Worm (Caenorhabditis elegans) whole organism, L3 larva: ENCODE results near the gene Y57G11C.22.

Experiments used
- R02D3.7 ChIP-seq: fragments of 150-350 bp; optimal IDR thresholded peaks from 2 replicates; lab custom pipeline; 2014; ENCODE audit warnings: missing biosample characterization, missing genetic modification characterization
- ZK546.5 ChIP-seq: sonication (generic microtip); optimal IDR thresholded peaks from 2 replicates; lab custom pipeline; 2017; ENCODE audit warnings: missing biosample characterization, missing genetic modification characterization
- aly-2 ChIP-seq: fragments of 150-350 bp; optimal IDR thresholded peaks from 2 replicates; lab custom pipeline; 2014; ENCODE audit warnings: missing biosample characterization, missing genetic modification characterization
- ama-1 ChIP-seq: fragments of 150-350 bp; optimal IDR thresholded peaks from 2 replicates; lab custom pipeline; 2018
- ceh-16 ChIP-seq: sonication (generic microtip); optimal IDR thresholded peaks from 2 replicates; lab custom pipeline; 2017; ENCODE audit warnings: missing biosample characterization, missing genetic modification characterization
- ceh-28 ChIP-seq: fragments of 150-350 bp; optimal IDR thresholded peaks from 2 replicates; lab custom pipeline; 2014; ENCODE audit warnings: missing biosample characterization, missing genetic modification reagents, missing genetic modification characterization
- ceh-9 ChIP-seq: sonication (generic microtip); optimal IDR thresholded peaks from 2 replicates; lab custom pipeline; 2018; ENCODE audit warnings: missing biosample characterization, missing genetic modification characterization
- daf-12 ChIP-seq: fragments of 150-350 bp; optimal IDR thresholded peaks from 2 replicates; lab custom pipeline; 2014; ENCODE audit warnings: missing biosample characterization, missing genetic modification reagents, missing genetic modification characterization
- egl-27 ChIP-seq: sonication (generic microtip); optimal IDR thresholded peaks from 4 replicates; lab custom pipeline; 2017; ENCODE audit warnings: missing biosample characterization, missing genetic modification reagents, missing genetic modification characterization
- egl-5 ChIP-seq: fragments of 150-350 bp; optimal IDR thresholded peaks from 2 replicates; lab custom pipeline; 2017; ENCODE audit warnings: missing biosample characterization, missing genetic modification reagents, missing genetic modification characterization, inconsistent platforms
- elt-1 ChIP-seq: fragments of 150-350 bp; optimal IDR thresholded peaks from 2 replicates; lab custom pipeline; 2014; ENCODE audit warnings: missing biosample characterization, missing genetic modification characterization
- elt-2 ChIP-seq: sonication (generic microtip); optimal IDR thresholded peaks from 2 replicates; lab custom pipeline; 2016; ENCODE audit warnings: missing genetic modification reagents, mild to moderate bottlenecking, missing genetic modification characterization, missing compliant biosample characterization
- elt-3 ChIP-seq, 3 experiments: fragments of 150-350 bp in 1 of 3; sonication (generic microtip) in 2 of 3; optimal IDR thresholded peaks; 2 replicates in 2 of 3; 4 replicates in 1 of 3; lab custom pipeline; 2014 to 2017; ENCODE audit warnings: missing biosample characterization in 3 of 3, missing genetic modification characterization in 3 of 3
- fkh-2 ChIP-seq: fragments of 150-350 bp; optimal IDR thresholded peaks from 2 replicates; lab custom pipeline; 2014; ENCODE audit warnings: missing biosample characterization, missing genetic modification reagents, missing genetic modification characterization
- fos-1 ChIP-seq: fragments of 150-350 bp; optimal IDR thresholded peaks from 2 replicates; lab custom pipeline; 2014; ENCODE audit warnings: missing biosample characterization, missing genetic modification characterization
- hmg-11 ChIP-seq: sonication (generic microtip); optimal IDR thresholded peaks from 2 replicates; lab custom pipeline; 2016; ENCODE audit warnings: missing genetic modification characterization, missing compliant biosample characterization
- lin-15B ChIP-seq: fragments of 150-350 bp; optimal IDR thresholded peaks from 2 replicates; lab custom pipeline; 2014; ENCODE audit warnings: missing biosample characterization, missing genetic modification characterization
- lin-39 ChIP-seq: fragments of 150-350 bp; optimal IDR thresholded peaks from 2 replicates; lab custom pipeline; 2018; ENCODE audit warnings: missing biosample characterization, missing genetic modification reagents, missing genetic modification characterization
- lsy-12 ChIP-seq: sonication (generic microtip); optimal IDR thresholded peaks from 2 replicates; lab custom pipeline; 2016; ENCODE audit warnings: mild to moderate bottlenecking, missing genetic modification characterization, missing compliant biosample characterization
- mdl-1 ChIP-seq: fragments of 150-350 bp; optimal IDR thresholded peaks from 2 replicates; lab custom pipeline; 2014; ENCODE audit warnings: missing biosample characterization, missing genetic modification characterization
- mml-1 ChIP-seq: fragments of 150-350 bp; sonication (generic microtip); optimal IDR thresholded peaks from 3 replicates; lab custom pipeline; 2014; ENCODE audit warnings: missing biosample characterization, missing genetic modification characterization
- nfya-1 ChIP-seq: sonication (generic microtip); optimal IDR thresholded peaks from 2 replicates; lab custom pipeline; 2017; ENCODE audit warnings: missing genetic modification characterization, mild to moderate bottlenecking, missing compliant biosample characterization, antibody characterized with exemption, moderate library complexity; ENCODE audit not compliant: insufficient read depth
- nhr-23 ChIP-seq: fragments of 150-350 bp; optimal IDR thresholded peaks from 2 replicates; lab custom pipeline; 2014; ENCODE audit warnings: missing biosample characterization, missing genetic modification reagents, missing genetic modification characterization
- nhr-237 ChIP-seq: fragments of 150-350 bp; optimal IDR thresholded peaks from 2 replicates; lab custom pipeline; 2014; ENCODE audit warnings: missing biosample characterization, missing genetic modification characterization
- nhr-25 ChIP-seq: sonication (generic microtip); optimal IDR thresholded peaks from 2 replicates; lab custom pipeline; 2017; ENCODE audit warnings: missing biosample characterization, missing genetic modification characterization
- nhr-28 ChIP-seq: fragments of 150-350 bp; optimal IDR thresholded peaks from 2 replicates; lab custom pipeline; 2014; ENCODE audit warnings: missing biosample characterization, missing genetic modification characterization
- nhr-43 ChIP-seq: sonication (generic microtip); optimal IDR thresholded peaks from 2 replicates; lab custom pipeline; 2016; ENCODE audit warnings: mild to moderate bottlenecking, missing genetic modification characterization, missing compliant biosample characterization; ENCODE audit not compliant: poor library complexity, severe bottlenecking
- nhr-67 ChIP-seq: fragments of 150-350 bp; optimal IDR thresholded peaks from 2 replicates; lab custom pipeline; 2014; ENCODE audit warnings: missing biosample characterization, missing genetic modification characterization
- nhr-76 ChIP-seq: fragments of 150-350 bp; sonication (generic microtip); optimal IDR thresholded peaks from 5 replicates; lab custom pipeline; 2014; ENCODE audit warnings: missing biosample characterization, missing genetic modification characterization
- nhr-77 ChIP-seq: fragments of 150-350 bp; optimal IDR thresholded peaks from 2 replicates; lab custom pipeline; 2014; ENCODE audit warnings: missing biosample characterization, missing genetic modification characterization
- pqm-1 ChIP-seq: fragments of 150-350 bp; optimal IDR thresholded peaks from 2 replicates; lab custom pipeline; 2017; ENCODE audit warnings: missing biosample characterization, missing genetic modification characterization, inconsistent platforms
- sea-2 ChIP-seq: fragments of 150-350 bp; sonication (generic microtip); optimal IDR thresholded peaks from 4 replicates; lab custom pipeline; 2014; ENCODE audit warnings: missing biosample characterization, missing genetic modification reagents, missing genetic modification characterization
- snpc-4 ChIP-seq: fragments of 150-350 bp; optimal IDR thresholded peaks from 2 replicates; lab custom pipeline; 2014; ENCODE audit warnings: missing biosample characterization, missing genetic modification characterization
- tbx-2 ChIP-seq: sonication (generic microtip); optimal IDR thresholded peaks from 2 replicates; lab custom pipeline; 2016; ENCODE audit warnings: mild to moderate bottlenecking, missing genetic modification characterization, missing compliant biosample characterization
- unc-39 ChIP-seq: sonication (generic microtip); optimal IDR thresholded peaks from 4 replicates; lab custom pipeline; 2017; ENCODE audit warnings: missing biosample characterization, missing genetic modification characterization
- unc-62 ChIP-seq: fragments of 150-350 bp; sonication (generic microtip); optimal IDR thresholded peaks from 4 replicates; lab custom pipeline; 2014; ENCODE audit warnings: missing biosample characterization, missing genetic modification reagents, missing genetic modification characterization
- zag-1 ChIP-seq: fragments of 150-350 bp; optimal IDR thresholded peaks from 2 replicates; lab custom pipeline; 2014; ENCODE audit warnings: missing biosample characterization, missing genetic modification characterization
- ztf-11 ChIP-seq: fragments of 150-350 bp; optimal IDR thresholded peaks from 2 replicates; lab custom pipeline; 2014; ENCODE audit warnings: missing biosample characterization, missing genetic modification characterization

The Y57G11C.22 gene

ce11 chrIV:14797354-14797753, 39.7 kb upstream of the Y57G11C.22 start, which contains the start of the genes Y57G11C.1147 and nuo-3:
Y57G11C.1147 (minus strand) TSS chrIV:14797514.
nuo-3 (minus strand) TSS chrIV:14797544.
- TF ChIP-seq mml-1 = no peak
- TF ChIP-seq egl-27 = no peak
- TF ChIP-seq elt-3 (tag; optimal IDR thresholded peaks at IDR 0.05; lab: Kevin White, UChicago) = no peak
- TF ChIP-seq nhr-237 = no peak
- no peak for TF ChIP-seq nhr-67 (tag; lab: Kevin White, UChicago)
- no peak for TF ChIP-seq aly-2 (tag; lab: Kevin White, UChicago)
- no peak for TF ChIP-seq mdl-1 (tag; lab: Kevin White, UChicago)
- TF ChIP-seq lsy-12 (tag; lab: Kevin White, UChicago) = no peak
- no peak for TF ChIP-seq pqm-1 (tag; lab: Kevin White, UChicago)
- TF ChIP-seq R02D3.7 (tag; lab: Kevin White, UChicago) = peak; percentile 67
- TF ChIP-seq elt-2 = no peak
- TF ChIP-seq ZK546.5 (tag; lab: Kevin White, UChicago) = no peak
- TF ChIP-seq lin-15B (tag; lab: Kevin White, UChicago) = peak; percentile 45
- TF ChIP-seq sea-2 (GFP tag; lab: Kevin White, UChicago) = no peak
- no peak for TF ChIP-seq ceh-28 (tag; lab: Kevin White, UChicago)
- no peak for TF ChIP-seq nhr-43
- no peak for TF ChIP-seq ceh-9 (tag; lab: Kevin White, UChicago)
- no peak for TF ChIP-seq fkh-2
- no peak for TF ChIP-seq nhr-76 (tag; lab: Kevin White, UChicago)
- no peak for TF ChIP-seq unc-62 (GFP tag; lab: Kevin White, UChicago)
- TF ChIP-seq ceh-16 = no peak
- TF ChIP-seq nhr-77 (tag; lab: Kevin White, UChicago) = no peak
- TF ChIP-seq nhr-23 (tag; lab: Kevin White, UChicago) = no peak
- peak; percentile 18 for TF ChIP-seq ama-1
- TF ChIP-seq tbx-2 (tag; lab: Kevin White, UChicago) = no peak
- peak; percentile 30 for TF ChIP-seq hmg-11
- TF ChIP-seq ztf-11 = no peak
- no peak for TF ChIP-seq egl-5 (tag; lab: Kevin White, UChicago)
- TF ChIP-seq nfya-1 (tag; lab: Kevin White, UChicago) = peak; percentile 80
- peak; percentile 75 for TF ChIP-seq lin-39
- TF ChIP-seq, all 47 proteins: peak for 6

ce11 chrIV:14797849-14798248, 39.2 kb upstream of the Y57G11C.22 start, which contains the start of gene arl-8:
arl-8 (plus strand) TSS chrIV:14798149.
- TF ChIP-seq nhr-23 (tag; lab: Kevin White, UChicago) (no peak), tbx-2 (tag; lab: Kevin White, UChicago) (no peak), ceh-9 (tag; lab: Kevin White, UChicago) (no peak), daf-12 (no peak), fkh-2 (no peak), nhr-28 (tag; lab: Kevin White, UChicago) (no peak), unc-62 (GFP tag; lab: Kevin White, UChicago) (no peak), nhr-25 (no peak), nhr-237 (no peak), nhr-76 (tag; lab: Kevin White, UChicago) (no peak), sea-2 (GFP tag; lab: Kevin White, UChicago) (no peak), unc-39 (tag; lab: Kevin White, UChicago) (no peak), zag-1 (tag; lab: Kevin White, UChicago) (no peak), snpc-4 (tag; lab: Kevin White, UChicago) (no peak), lin-39 (no peak), ceh-28 (tag; lab: Kevin White, UChicago) (no peak), elt-2 (no peak)

- TF ChIP-seq fos-1 (tag; lab: Kevin White, UChicago) = no peak
- TF ChIP-seq mdl-1 (tag; lab: Kevin White, UChicago) = no peak
- no peak for TF ChIP-seq nhr-67 (tag; lab: Kevin White, UChicago)
- TF ChIP-seq nhr-28 (tag; lab: Kevin White, UChicago) = no peak
- TF ChIP-seq ceh-9 (tag; lab: Kevin White, UChicago) = no peak
- TF ChIP-seq egl-27 = no peak
- no peak for TF ChIP-seq aly-2 (tag; lab: Kevin White, UChicago)
- TF ChIP-seq nhr-23 (tag; lab: Kevin White, UChicago) = no peak
- TF ChIP-seq elt-1 = no peak
- TF ChIP-seq pqm-1 (tag; lab: Kevin White, UChicago) = no peak
- TF ChIP-seq unc-39 (tag; lab: Kevin White, UChicago) = no peak
Observed at ce11 chrIV:14799186-14799585, 37.8 kb upstream of the Y57G11C.22 start, which contains the start of gene Y57G11C.14. Y57G11C.14 (plus strand) TSS chrIV:14799311.
